Fruit fly (Drosophila melanogaster): Measurements from ENCODE around the gene Tsf2.

- no peak for TF ChIP-seq sv (GFP tag; optimal IDR thresholded peaks at IDR 0.05)
- no peak for TF ChIP-seq ey (GFP tag; optimal IDR thresholded peaks at IDR 0.05)
- no peak for TF ChIP-seq dmrt93B (GFP tag; optimal IDR thresholded peaks at IDR 0.05)
- TF ChIP-seq psq (GFP tag; optimal IDR thresholded peaks at IDR 0.05): no peak
- TF ChIP-seq OdsH (GFP tag; optimal IDR thresholded peaks at IDR 0.05): no peak
- TF ChIP-seq Abd-B (GFP tag; optimal IDR thresholded peaks at IDR 0.05): no peak
- TF ChIP-seq Dfd (GFP tag; optimal IDR thresholded peaks at IDR 0.05): no peak
- TF ChIP-seq usp (GFP tag; optimal IDR thresholded peaks at IDR 0.05): no peak
- no peak for TF ChIP-seq pan (optimal IDR thresholded peaks at IDR 0.05)
- TF ChIP-seq N (GFP tag; optimal IDR thresholded peaks at IDR 0.05): no peak
- TF ChIP-seq Myc (optimal IDR thresholded peaks at IDR 0.05): no peak
- TF ChIP-seq Rel (GFP tag; optimal IDR thresholded peaks at IDR 0.05): no peak
- TF ChIP-seq Rel (tag; optimal IDR thresholded peaks at IDR 0.05): peak; percentile 38
- TF ChIP-seq brk (GFP tag; optimal IDR thresholded peaks at IDR 0.05): no peak
Observed at dm6 chr3L:12519315-12519714, 14.2 kb downstream of the Tsf2 start.
